Fruit fly (Drosophila melanogaster): ENCODE data around the gene CG15202.

CG15202 gene

DNA sequence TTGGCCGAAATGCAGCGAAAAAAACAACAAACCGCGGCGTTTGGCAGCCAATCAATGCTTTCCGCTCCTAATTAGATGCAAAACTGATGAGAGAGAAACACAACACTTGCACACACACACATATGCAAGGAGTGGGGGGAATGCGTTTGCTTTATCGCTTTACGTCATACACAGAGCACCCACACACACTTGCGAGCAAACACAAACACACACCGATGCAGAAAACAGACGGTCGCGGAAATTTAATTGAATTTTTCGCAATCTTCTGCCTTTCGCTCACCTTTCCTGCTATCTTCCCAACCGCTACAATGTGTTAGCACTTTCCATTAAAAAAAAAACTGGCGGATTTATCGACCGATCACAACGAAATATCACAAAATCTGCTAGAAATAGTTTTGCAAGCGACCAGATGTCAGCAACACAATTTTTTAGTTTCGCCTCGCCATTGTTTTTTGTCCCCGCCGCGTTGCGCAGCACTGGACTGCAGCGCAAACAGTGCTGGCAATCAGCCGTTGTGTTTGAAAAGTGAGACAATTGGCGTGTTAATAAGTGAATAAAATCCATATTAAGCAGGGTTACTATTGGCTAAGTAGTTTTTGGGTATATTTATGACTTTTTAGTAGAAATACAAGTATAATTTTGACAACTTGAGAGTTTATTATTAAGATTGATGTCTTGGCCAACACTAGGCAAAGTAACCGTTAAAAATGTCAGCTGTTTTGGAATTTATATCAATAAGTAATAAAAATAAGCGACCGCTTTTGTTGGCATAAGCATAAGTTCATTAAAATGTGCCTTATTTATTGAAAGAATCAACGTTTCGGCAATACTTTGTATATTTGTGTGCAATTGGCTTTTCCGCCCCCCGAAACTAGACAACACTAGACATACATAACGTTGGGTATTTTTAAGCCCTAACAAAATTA lies 5.5 kb upstream of the CG15202 start, which contains the start of gene Klp10A (continued):
- no peak for TF ChIP-seq Xrp1 (GFP tag; IDR thresholded peaks at IDR 0.05)
- TF ChIP-seq NfI (GFP tag; optimal IDR thresholded peaks at IDR 0.05): peak; percentile 6
- TF ChIP-seq pb (GFP tag; optimal IDR thresholded peaks at IDR 0.05): no peak
- peak; percentile 7 for TF ChIP-seq nom (GFP tag; optimal IDR thresholded peaks at IDR 0.05)
- 0 out of 2 replicates have a peak, but pooled peaks have one; percentile 13 for TF ChIP-seq sisA (GFP tag; IDR thresholded peaks at IDR 0.05)
- TF ChIP-seq mam (GFP tag; optimal IDR thresholded peaks at IDR 0.05): peak; percentile 42
- TF ChIP-seq Chrac-16 (GFP tag; optimal IDR thresholded peaks at IDR 0.05): peak; percentile 24
- no peak for TF ChIP-seq Hr39 (optimal IDR thresholded peaks at IDR 0.05)
- no peak for TF ChIP-seq CG10543 (GFP tag; optimal IDR thresholded peaks at IDR 0.05)
- TF ChIP-seq caup (GFP tag; optimal IDR thresholded peaks at IDR 0.05; ENCODE audit: severe bottlenecking): peak; percentile 45
- peak; percentile 28 for TF ChIP-seq lilli (GFP tag; optimal IDR thresholded peaks at IDR 0.05)
- peak; percentile 14 for TF ChIP-seq zfh2 (GFP tag; optimal IDR thresholded peaks at IDR 0.05)
- peak; percentile 87 for TF ChIP-seq nerfin-1 (tag; optimal IDR thresholded peaks at IDR 0.05)
- TF ChIP-seq Dref (GFP tag; IDR thresholded peaks at IDR 0.05): peak; percentile 29; the same call in 1 of the 2 replicates
- no peak for TF ChIP-seq CG6654 (GFP tag; optimal IDR thresholded peaks at IDR 0.05)
- no peak for TF ChIP-seq Hey (tag; optimal IDR thresholded peaks at IDR 0.05)
- peak in 1 of 2 experiments; percentile 76 for TF ChIP-seq crp (GFP tag; optimal IDR thresholded peaks at IDR 0.05)
- peak; percentile 4 for TF ChIP-seq CG7556 (GFP tag; optimal IDR thresholded peaks at IDR 0.05)
- TF ChIP-seq CG4854 (GFP tag; optimal IDR thresholded peaks at IDR 0.05): peak; percentile 1
- no peak for TF ChIP-seq NK7.1 (GFP tag; optimal IDR thresholded peaks at IDR 0.05)
- no peak for TF ChIP-seq wor (GFP tag; IDR thresholded peaks at IDR 0.05)
- TF ChIP-seq pho (GFP tag; optimal IDR thresholded peaks at IDR 0.05): peak; percentile 7
- TF ChIP-seq CG6813 (GFP tag; optimal IDR thresholded peaks at IDR 0.05): no peak
- TF ChIP-seq CG3847 (GFP tag; IDR thresholded peaks at IDR 0.05): 0 out of 2 replicates have a peak, but pooled peaks have one; percentile 12
- TF ChIP-seq HmgZ (tag; optimal IDR thresholded peaks at IDR 0.05): peak; percentile 22
- peak; percentile 48 for TF ChIP-seq lbe (GFP tag; optimal IDR thresholded peaks at IDR 0.05)
- no peak for TF ChIP-seq CG12391 (tag; optimal IDR thresholded peaks at IDR 0.05)
- peak; percentile 3 for TF ChIP-seq CG9437 (GFP tag; optimal IDR thresholded peaks at IDR 0.05)
- 0 out of 4 replicates have a peak, but pooled peaks have one; percentile 47 for TF ChIP-seq chinmo (GFP tag; IDR thresholded peaks at IDR 0.05; ENCODE audit: partially characterized antibody)
- TF ChIP-seq Rfx (GFP tag; IDR thresholded peaks at IDR 0.05): peak; percentile 44; the same call in 1 of the 2 replicates
- no peak for TF ChIP-seq bsh (GFP tag; optimal IDR thresholded peaks at IDR 0.05)
- TF ChIP-seq Xbp1 (GFP tag; optimal IDR thresholded peaks at IDR 0.05): peak; percentile 36
- TF ChIP-seq dpn (GFP tag; optimal IDR thresholded peaks at IDR 0.05): peak in 1 of 2 experiments; percentile 35
- no peak for TF ChIP-seq YL-1 (GFP tag; optimal IDR thresholded peaks at IDR 0.05)
- TF ChIP-seq CG9817 (tag; optimal IDR thresholded peaks at IDR 0.05): no peak
- peak; percentile 46; the same call in 1 of the 3 replicates for TF ChIP-seq CG17361 (GFP tag; IDR thresholded peaks at IDR 0.05)
- peak; percentile 33 for TF ChIP-seq CG30403 (GFP tag; optimal IDR thresholded peaks at IDR 0.05)
- TF ChIP-seq Sry-β (GFP tag; optimal IDR thresholded peaks at IDR 0.05): peak; percentile 58
- TF ChIP-seq CG31365 (tag; optimal IDR thresholded peaks at IDR 0.05): no peak
- TF ChIP-seq CG8944 (GFP tag; optimal IDR thresholded peaks at IDR 0.05): no peak
- TF ChIP-seq CG1647 (GFP tag; optimal IDR thresholded peaks at IDR 0.05): peak; percentile 11
- peak; percentile 58 for TF ChIP-seq slbo (GFP tag; IDR thresholded peaks at IDR 0.05)
- peak; percentile 73 for TF ChIP-seq Elba2 (GFP tag; optimal IDR thresholded peaks at IDR 0.05)
- no peak for TF ChIP-seq ase (GFP tag; IDR thresholded peaks at IDR 0.05)
- TF ChIP-seq gro (GFP tag; optimal IDR thresholded peaks at IDR 0.05): peak; percentile 31
- peak; percentile 87 for TF ChIP-seq CG10267 (tag; optimal IDR thresholded peaks at IDR 0.05)
- TF ChIP-seq CG17385 (GFP tag; optimal IDR thresholded peaks at IDR 0.05): no peak
- TF ChIP-seq maf-S (GFP tag; optimal IDR thresholded peaks at IDR 0.05): peak; percentile 5

Measured in whole organism, embryonic.